Worm (Caenorhabditis elegans): ENCODE results near the gene C44B7.5.

C44B7.5 gene

ce11 chrII:6826726-6827125, 45.7 kb downstream of the C44B7.5 start (continued):
- no peak for TF ChIP-seq F49E8.2 (tag; optimal IDR thresholded peaks at IDR 0.05; ENCODE audit: borderline replicate concordance)
- no peak for TF ChIP-seq arid-1 (GFP tag; conservative IDR thresholded peaks at IDR 0.05)
- TF ChIP-seq lir-3 (tag; optimal IDR thresholded peaks at IDR 0.05) = no peak
- TF ChIP-seq php-3 (GFP tag; IDR thresholded peaks at IDR 0.05) = 0 out of 2 replicates have a peak, but pooled peaks have one; percentile 52
- TF ChIP-seq ztf-11 (tag; optimal IDR thresholded peaks at IDR 0.05) = no peak
- TF ChIP-seq daf-16 (GFP tag; optimal IDR thresholded peaks at IDR 0.05) = no peak
- TF ChIP-seq daf-16 (tag; optimal IDR thresholded peaks at IDR 0.05) = peak; percentile 59
- TF ChIP-seq mxl-2 (GFP tag; conservative IDR thresholded peaks at IDR 0.05) = no peak
- no peak for TF ChIP-seq rbr-2 (tag; optimal IDR thresholded peaks at IDR 0.05)
- no peak for TF ChIP-seq R02D3.7 (tag; optimal IDR thresholded peaks at IDR 0.05)
- no peak for TF ChIP-seq skn-1 (tag; optimal IDR thresholded peaks at IDR 0.05)
- TF ChIP-seq pha-4 (GFP tag; IDR thresholded peaks at IDR 0.05) = no peak
- no peak for TF ChIP-seq pha-4 (tag; optimal IDR thresholded peaks at IDR 0.05)
- TF ChIP-seq hif-1 (tag; optimal IDR thresholded peaks at IDR 0.05) = no peak
- TF ChIP-seq aha-1 (tag) = peak; percentile 97
- TF ChIP-seq dmd-9 (GFP tag; IDR thresholded peaks at IDR 0.05) = no peak
- TF ChIP-seq nhr-10 (tag; optimal IDR thresholded peaks at IDR 0.05) = no peak
- no peak for TF ChIP-seq lin-39 (tag; optimal IDR thresholded peaks at IDR 0.05)
- TF ChIP-seq F44E2.7 (GFP tag; IDR thresholded peaks at IDR 0.05) = no peak
- no peak for TF ChIP-seq ceh-20 (GFP tag; IDR thresholded peaks at IDR 0.05)
- no peak for TF ChIP-seq nhr-42 (GFP tag; IDR thresholded peaks at IDR 0.05)
- TF ChIP-seq zip-2 (tag; optimal IDR thresholded peaks at IDR 0.05) = no peak
- no peak for TF ChIP-seq daf-12 (tag; optimal IDR thresholded peaks at IDR 0.05)
- TF ChIP-seq jun-1 (tag; optimal IDR thresholded peaks at IDR 0.05) = no peak
- no peak for TF ChIP-seq daf-19 (GFP tag; conservative IDR thresholded peaks at IDR 0.05)
- peak; percentile 35 for TF ChIP-seq mes-2 (tag; optimal IDR thresholded peaks at IDR 0.05; ENCODE audit: poor library complexity, severe bottlenecking)
- no peak for TF ChIP-seq sdz-12 (GFP tag; optimal IDR thresholded peaks at IDR 0.05)
- no peak for TF ChIP-seq Y5F2A.4 (GFP tag; optimal IDR thresholded peaks at IDR 0.05)
- no peak for TF ChIP-seq dmd-8 (GFP tag; IDR thresholded peaks at IDR 0.05)
- TF ChIP-seq ZK546.5 (tag; optimal IDR thresholded peaks at IDR 0.05) = no peak
- TF ChIP-seq dmd-6 (GFP tag; IDR thresholded peaks at IDR 0.05) = peak; percentile 81
- TF ChIP-seq egl-27 (tag; optimal IDR thresholded peaks at IDR 0.05) = no peak
- TF ChIP-seq ceh-62 (tag; optimal IDR thresholded peaks at IDR 0.05) = no peak
- TF ChIP-seq mxl-3 (GFP tag; optimal IDR thresholded peaks at IDR 0.05) = peak; percentile 27
- no peak for TF ChIP-seq snpc-1.2 (GFP tag; IDR thresholded peaks at IDR 0.05)
- peak; percentile 57 for TF ChIP-seq mep-1 (tag; optimal IDR thresholded peaks at IDR 0.05)
- no peak for TF ChIP-seq snpc-4 (tag; optimal IDR thresholded peaks at IDR 0.05)
- peak; percentile 55; the same call in 1 of the 2 replicates for TF ChIP-seq lin-1 (GFP tag; IDR thresholded peaks at IDR 0.05)
- no peak for TF ChIP-seq F10B5.3 (tag; optimal IDR thresholded peaks at IDR 0.05)
- TF ChIP-seq gei-8 (GFP tag; optimal IDR thresholded peaks at IDR 0.05) = peak; percentile 10
- TF ChIP-seq fkh-10 (GFP tag; optimal IDR thresholded peaks at IDR 0.05) = no peak
- TF ChIP-seq nhr-11 (tag; optimal IDR thresholded peaks at IDR 0.05) = peak; percentile 53
- peak in 1 of 2 experiments; percentile 45 for TF ChIP-seq lsy-2 (tag; optimal IDR thresholded peaks at IDR 0.05)
- TF ChIP-seq zip-11 (GFP tag; IDR thresholded peaks at IDR 0.05) = no peak
- TF ChIP-seq ztf-7 (tag; optimal IDR thresholded peaks at IDR 0.05) = no peak
- no peak for TF ChIP-seq mdt-29 (GFP tag; IDR thresholded peaks at IDR 0.05)
- TF ChIP-seq spr-3 (GFP tag; optimal IDR thresholded peaks at IDR 0.05) = no peak
- TF ChIP-seq dve-1 (tag; optimal IDR thresholded peaks at IDR 0.05; ENCODE audit: insufficient read depth) = peak; percentile 55
- TF ChIP-seq daf-8 (GFP tag; IDR thresholded peaks at IDR 0.05) = no peak
- no peak for TF ChIP-seq duxl-1 (tag; optimal IDR thresholded peaks at IDR 0.05; ENCODE audit: poor library complexity)
- no peak for TF ChIP-seq ceh-32 (tag; optimal IDR thresholded peaks at IDR 0.05; ENCODE audit: poor library complexity)
- no peak for TF ChIP-seq nhr-102 (tag; optimal IDR thresholded peaks at IDR 0.05)
